Fruit fly (Drosophila melanogaster) whole organism, prepupa: ENCODE results near the gene Mink.

Experiments
- Blimp-1 ChIP-seq: fragments of 200-800 bp; sonication (Bioruptor generic); optimal IDR thresholded peaks from 3 replicates; lab custom pipeline; 2017; ENCODE audit warnings: missing biosample characterization, missing genetic modification characterization, mild to moderate bottlenecking, moderate library complexity, missing genetic modification reagents
- CG10631 ChIP-seq: fragments of 200-800 bp; sonication (Bioruptor generic); optimal IDR thresholded peaks from 2 replicates; lab custom pipeline; 2016; ENCODE audit warnings: missing biosample characterization, missing genetic modification characterization
- CG10669 ChIP-seq: fragments of 200-800 bp; sonication (Bioruptor generic); optimal IDR thresholded peaks from 3 replicates; lab custom pipeline; 2018; ENCODE audit warnings: missing biosample characterization, mild to moderate bottlenecking, missing genetic modification characterization, moderate library complexity
- CG11762 ChIP-seq: fragments of 200-800 bp; sonication (Bioruptor generic); optimal IDR thresholded peaks from 3 replicates; lab custom pipeline; 2016; ENCODE audit warnings: missing biosample characterization, missing genetic modification characterization; ENCODE audit not compliant: insufficient read depth
- CG15336 ChIP-seq: fragments of 200-800 bp; sonication (Bioruptor generic); IDR thresholded peaks from 2 replicates; pipeline ENCODE4 v1.3.6; 2022; ENCODE audit warnings: missing biosample characterization, missing genetic modification characterization
- CG1621 ChIP-seq: fragments of 200-800 bp; sonication (Bioruptor generic); optimal IDR thresholded peaks from 3 replicates; lab custom pipeline; 2018; ENCODE audit warnings: missing biosample characterization, mild to moderate bottlenecking, missing genetic modification characterization
- CG16779 ChIP-seq: fragments of 200-800 bp; sonication (Bioruptor generic); optimal IDR thresholded peaks from 3 replicates; lab custom pipeline; 2017; ENCODE audit warnings: missing biosample characterization, mild to moderate bottlenecking, missing genetic modification characterization
- CG3032 ChIP-seq: fragments of 200-800 bp; optimal IDR thresholded peaks from 2 replicates; lab custom pipeline; 2019; ENCODE audit warnings: missing biosample characterization, mild to moderate bottlenecking, missing genetic modification characterization, moderate library complexity
- CG31627 ChIP-seq: fragments of 200-800 bp; sonication (Bioruptor generic); optimal IDR thresholded peaks from 3 replicates; lab custom pipeline; 2016; ENCODE audit warnings: missing biosample characterization, missing genetic modification characterization
- CG34406 ChIP-seq: fragments of 200-800 bp; sonication (Bioruptor generic); optimal IDR thresholded peaks from 3 replicates; lab custom pipeline; 2016; ENCODE audit warnings: missing biosample characterization, missing genetic modification characterization
- CG4318 ChIP-seq: fragments of 200-800 bp; sonication (Bioruptor generic); optimal IDR thresholded peaks from 3 replicates; lab custom pipeline; 2017; ENCODE audit warnings: missing biosample characterization, mild to moderate bottlenecking, missing genetic modification characterization
- CG6163 ChIP-seq: fragments of 200-800 bp; sonication (Bioruptor generic); IDR thresholded peaks from 3 replicates; pipeline ENCODE4 v1.3.6; 2022; ENCODE audit warnings: missing biosample characterization, missing genetic modification characterization
- CG6792 ChIP-seq: fragments of 200-800 bp; sonication (Bioruptor generic); optimal IDR thresholded peaks from 3 replicates; lab custom pipeline; 2016; ENCODE audit warnings: missing biosample characterization, missing genetic modification characterization
- CG6808 ChIP-seq: fragments of 200-800 bp; sonication (Bioruptor generic); optimal IDR thresholded peaks from 3 replicates; lab custom pipeline; 2017; ENCODE audit warnings: missing biosample characterization, missing genetic modification characterization, mild to moderate bottlenecking, moderate library complexity, missing genetic modification reagents
- CG6854 ChIP-seq: fragments of 200-800 bp; sonication (Bioruptor generic); optimal IDR thresholded peaks from 2 replicates; lab custom pipeline; 2017; ENCODE audit warnings: missing biosample characterization, mild to moderate bottlenecking, missing genetic modification characterization
- CG7368 ChIP-seq: fragments of 200-800 bp; sonication (Bioruptor generic); optimal IDR thresholded peaks from 3 replicates; lab custom pipeline; 2016; ENCODE audit warnings: missing biosample characterization, missing genetic modification characterization
- CG8119 ChIP-seq: fragments of 200-800 bp; sonication (Bioruptor generic); IDR thresholded peaks from 3 replicates; pipeline ENCODE4 v1.3.6; 2022; ENCODE audit warnings: missing biosample characterization, missing genetic modification characterization
- CG8319 ChIP-seq: fragments of 200-800 bp; sonication (Bioruptor generic); optimal IDR thresholded peaks from 3 replicates; lab custom pipeline; 2016; ENCODE audit warnings: missing biosample characterization, missing genetic modification characterization
- CG8632 ChIP-seq: fragments of 200-800 bp; sonication (Bioruptor generic); optimal IDR thresholded peaks from 3 replicates; lab custom pipeline; 2016; ENCODE audit warnings: missing biosample characterization, missing genetic modification characterization
- CG9139 ChIP-seq: fragments of 200-800 bp; sonication (Bioruptor generic); optimal IDR thresholded peaks from 3 replicates; lab custom pipeline; 2017; ENCODE audit warnings: missing biosample characterization, mild to moderate bottlenecking, missing genetic modification characterization
- Eip75B ChIP-seq: fragments of 200-800 bp; sonication (Bioruptor generic); optimal IDR thresholded peaks from 3 replicates; lab custom pipeline; 2016; ENCODE audit warnings: missing biosample characterization, missing genetic modification characterization
- Eip78C ChIP-seq: fragments of 200-800 bp; sonication (Bioruptor generic); peaks from one replicate; lab custom pipeline; 2016; ENCODE audit warnings: missing biosample characterization, missing genetic modification characterization
- Ets21C ChIP-seq: fragments of 200-800 bp; sonication (Bioruptor generic); optimal IDR thresholded peaks from 3 replicates; lab custom pipeline; 2016; ENCODE audit warnings: missing biosample characterization, missing genetic modification characterization
- Ets96B ChIP-seq: fragments of 200-800 bp; optimal IDR thresholded peaks from 2 replicates; lab custom pipeline; 2019; ENCODE audit warnings: missing biosample characterization, mild to moderate bottlenecking, missing genetic modification characterization, moderate library complexity
- Gug ChIP-seq: fragments of 200-800 bp; sonication (Bioruptor generic); IDR thresholded peaks from 2 replicates; pipeline ENCODE4 v1.3.6; 2022; ENCODE audit warnings: missing biosample characterization, missing genetic modification characterization
- Hr38 ChIP-seq: sonication (Bioruptor generic); optimal IDR thresholded peaks from 2 replicates; lab custom pipeline; 2016; ENCODE audit warnings: missing biosample characterization, missing genetic modification characterization
- Hr39 ChIP-seq: fragments of 200-800 bp; sonication (Bioruptor generic); optimal IDR thresholded peaks from 2 replicates; lab custom pipeline; 2016; ENCODE audit warnings: missing biosample characterization, missing genetic modification characterization
- Hr4 ChIP-seq: fragments of 200-800 bp; sonication (Bioruptor generic); optimal IDR thresholded peaks from 3 replicates; lab custom pipeline; 2016; ENCODE audit warnings: missing biosample characterization, missing genetic modification characterization
- Lpt ChIP-seq: fragments of 200-800 bp; sonication (Bioruptor generic); optimal IDR thresholded peaks from 3 replicates; lab custom pipeline; 2016; ENCODE audit warnings: missing biosample characterization, missing genetic modification characterization
- Met ChIP-seq: fragments of 200-800 bp; sonication (Bioruptor generic); optimal IDR thresholded peaks from 3 replicates; lab custom pipeline; 2016; ENCODE audit warnings: missing biosample characterization, missing genetic modification characterization
- Sox102F ChIP-seq: fragments of 200-800 bp; sonication (Bioruptor generic); optimal IDR thresholded peaks from 2 replicates; lab custom pipeline; 2016; ENCODE audit warnings: missing biosample characterization, mild to moderate bottlenecking, missing genetic modification characterization
- Sox14 ChIP-seq: fragments of 200-800 bp; sonication (Bioruptor generic); optimal IDR thresholded peaks from 3 replicates; lab custom pipeline; 2016; ENCODE audit warnings: missing biosample characterization, missing genetic modification characterization
- Sox15 ChIP-seq: fragments of 200-800 bp; sonication (Bioruptor generic); optimal IDR thresholded peaks from 3 replicates; lab custom pipeline; 2016; ENCODE audit warnings: missing biosample characterization, missing genetic modification characterization
- achi ChIP-seq: fragments of 200-800 bp; sonication (Bioruptor generic); optimal IDR thresholded peaks from 3 replicates; lab custom pipeline; 2016; ENCODE audit warnings: missing biosample characterization, missing genetic modification characterization
- acj6 ChIP-seq: fragments of 200-800 bp; sonication (Bioruptor generic); optimal IDR thresholded peaks from 3 replicates; lab custom pipeline; 2016; ENCODE audit warnings: missing biosample characterization, missing genetic modification characterization
- cyc ChIP-seq: fragments of 200-800 bp; sonication (Bioruptor generic); optimal IDR thresholded peaks from 3 replicates; lab custom pipeline; 2016; ENCODE audit warnings: missing biosample characterization, missing genetic modification characterization
- dac ChIP-seq: fragments of 200-800 bp; sonication (Bioruptor generic); optimal IDR thresholded peaks from 2 replicates; lab custom pipeline; 2017; ENCODE audit warnings: missing biosample characterization, mild to moderate bottlenecking, missing genetic modification characterization
- dsx ChIP-seq: fragments of 200-800 bp; optimal IDR thresholded peaks from 3 replicates; lab custom pipeline; 2019; ENCODE audit warnings: missing biosample characterization, mild to moderate bottlenecking, missing genetic modification characterization, moderate library complexity; ENCODE audit not compliant: poor library complexity, severe bottlenecking
- esn ChIP-seq: fragments of 200-800 bp; sonication (Bioruptor generic); optimal IDR thresholded peaks from 2 replicates; lab custom pipeline; 2016; ENCODE audit warnings: missing biosample characterization, mild to moderate bottlenecking, missing genetic modification characterization, moderate library complexity
- fd59A ChIP-seq: fragments of 200-800 bp; sonication (Bioruptor generic); optimal IDR thresholded peaks from 2 replicates; lab custom pipeline; 2017; ENCODE audit warnings: missing biosample characterization, mild to moderate bottlenecking, missing genetic modification characterization, missing genetic modification reagents
- fd85E ChIP-seq: fragments of 200-800 bp; sonication (Bioruptor generic); optimal IDR thresholded peaks from 3 replicates; lab custom pipeline; 2016; ENCODE audit warnings: missing biosample characterization, missing genetic modification characterization
- fkh ChIP-seq: fragments of 200-800 bp; sonication (Bioruptor generic); optimal IDR thresholded peaks from 3 replicates; lab custom pipeline; 2017; ENCODE audit warnings: missing biosample characterization, mild to moderate bottlenecking, missing genetic modification characterization, moderate library complexity
- lz ChIP-seq: fragments of 200-800 bp; sonication (Bioruptor generic); optimal IDR thresholded peaks from 3 replicates; lab custom pipeline; 2016; ENCODE audit warnings: missing biosample characterization, missing genetic modification characterization
- net ChIP-seq: fragments of 200-800 bp; sonication (Bioruptor generic); optimal IDR thresholded peaks from 3 replicates; lab custom pipeline; 2016; ENCODE audit warnings: missing biosample characterization, missing genetic modification characterization
- pdm3 ChIP-seq: fragments of 200-800 bp; sonication (Bioruptor generic); optimal IDR thresholded peaks from 3 replicates; lab custom pipeline; 2016; ENCODE audit warnings: missing biosample characterization, missing genetic modification characterization
- salr ChIP-seq, 2 experiments: fragments of 200-800 bp; sonication (Bioruptor generic); optimal IDR thresholded peaks; 3 replicates each; lab custom pipeline; 2016 to 2018; ENCODE audit warnings: missing biosample characterization in 2 of 2, missing genetic modification characterization in 2 of 2, mild to moderate bottlenecking in 1 of 2
- spab ChIP-seq: fragments of 200-800 bp; sonication (Bioruptor generic); optimal IDR thresholded peaks from 2 replicates; lab custom pipeline; 2017; ENCODE audit warnings: missing biosample characterization, mild to moderate bottlenecking, missing genetic modification characterization, missing genetic modification reagents
- svp ChIP-seq: fragments of 200-800 bp; sonication (Bioruptor generic); peaks from one replicate; lab custom pipeline; 2016; ENCODE audit warnings: missing biosample characterization, missing genetic modification characterization
- topi ChIP-seq: fragments of 200-800 bp; sonication (Bioruptor generic); optimal IDR thresholded peaks from 3 replicates; lab custom pipeline; 2016; ENCODE audit warnings: missing biosample characterization, missing genetic modification characterization

Gene Mink

dm6 chr3R:24962470-24962869 lies 40.2 kb downstream of the Mink start (continued):
- peak; percentile 57 for TF ChIP-seq Sox102F
- TF ChIP-seq CG6854 (GFP tag; lab: Kevin White, UChicago), result no peak
- no peak for TF ChIP-seq CG8319 (GFP tag; lab: Kevin White, UChicago)
- peak; percentile 59 for TF ChIP-seq cyc (GFP tag; lab: Kevin White, UChicago)
- peak; percentile 22 for TF ChIP-seq Sox14 (GFP tag; lab: Kevin White, UChicago)
- TF ChIP-seq CG4318 (GFP tag; lab: Kevin White, UChicago), result no peak
- TF ChIP-seq Eip75B (GFP tag; lab: Kevin White, UChicago), result no peak
- peak; percentile 34 for TF ChIP-seq CG6792 (GFP tag; lab: Kevin White, UChicago)
- TF ChIP-seq CG9139 (GFP tag; lab: Kevin White, UChicago), result no peak
- no peak for TF ChIP-seq Lpt (GFP tag; lab: Kevin White, UChicago)
- TF ChIP-seq dsx, result no peak
- peak; percentile 45 for TF ChIP-seq lz (GFP tag; lab: Kevin White, UChicago)
- 0 out of 3 replicates have a peak, but pooled peaks have one; percentile 37 for TF ChIP-seq CG6163 (GFP tag; lab: Robert Waterston, UW)
- no peak for TF ChIP-seq fd59A
- TF ChIP-seq Hr38, result no peak
- TF ChIP-seq Met (GFP tag; lab: Kevin White, UChicago), result peak; percentile 70

dm6 chr3R:24965403-24965802 lies 43.1 kb downstream of the Mink start:
- TF ChIP-seq lz (GFP tag; lab: Kevin White, UChicago) (peak; percentile 6), salr (GFP tag; optimal IDR thresholded peaks at IDR 0.05; lab: Kevin White, UChicago) (peak; percentile 1 to 49), topi (peak; percentile 34), CG7368 (GFP tag; lab: Kevin White, UChicago) (no peak), net (GFP tag; lab: Kevin White, UChicago) (no peak), achi (GFP tag; lab: Kevin White, UChicago) (peak; percentile 7), pdm3 (GFP tag; lab: Kevin White, UChicago) (no peak), CG16779 (tag; lab: Kevin White, UChicago) (no peak), Blimp-1 (GFP tag; lab: Kevin White, UChicago) (no peak), acj6 (GFP tag; lab: Kevin White, UChicago) (peak; percentile 34), Sox102F (peak; percentile 16), spab (GFP tag; lab: Kevin White, UChicago) (no peak), CG10669 (GFP tag; lab: Kevin White, UChicago) (no peak), CG6854 (GFP tag; lab: Kevin White, UChicago) (no peak), fkh (GFP tag; lab: Kevin White, UChicago) (no peak), CG9139 (GFP tag; lab: Kevin White, UChicago) (no peak), Sox14 (GFP tag; lab: Kevin White, UChicago) (peak; percentile 31), CG31627 (GFP tag; lab: Kevin White, UChicago) (peak; percentile 38), Ets21C (GFP tag; lab: Kevin White, UChicago) (no peak), dac (GFP tag; lab: Kevin White, UChicago) (no peak), Hr39 (GFP tag; lab: Kevin White, UChicago) (peak; percentile 46), Eip75B (GFP tag; lab: Kevin White, UChicago) (peak; percentile 17), Sox15 (GFP tag; lab: Kevin White, UChicago) (no peak), CG1621 (tag; lab: Kevin White, UChicago) (no peak), CG6792 (GFP tag; lab: Kevin White, UChicago) (no peak), CG4318 (GFP tag; lab: Kevin White, UChicago) (no peak), CG10631 (GFP tag; lab: Kevin White, UChicago) (peak; percentile 37), Gug (GFP tag; lab: Robert Waterston, UW) (no peak), Lpt (GFP tag; lab: Kevin White, UChicago) (no peak), CG34406 (GFP tag; lab: Kevin White, UChicago) (no peak), CG15336 (GFP tag; lab: Robert Waterston, UW) (no peak), CG6163 (GFP tag; lab: Robert Waterston, UW) (0 out of 3 replicates have a peak, but pooled peaks have one; percentile 13), Ets96B (tag; lab: Kevin White, UChicago) (no peak), CG8119 (GFP tag; lab: Robert Waterston, UW) (no peak), fd85E (GFP tag; lab: Kevin White, UChicago) (no peak), esn (GFP tag; lab: Kevin White, UChicago) (peak; percentile 58), Hr4 (GFP tag; lab: Kevin White, UChicago) (no peak), CG6808 (GFP tag; lab: Kevin White, UChicago) (no peak), CG3032 (tag; lab: Kevin White, UChicago) (no peak), dsx (no peak), CG8632 (GFP tag; lab: Kevin White, UChicago) (no peak), CG11762 (GFP tag; lab: Kevin White, UChicago) (no peak), Eip78C (peak; percentile 81), CG8319 (GFP tag; lab: Kevin White, UChicago) (no peak), svp (GFP tag; lab: Kevin White, UChicago) (peak; percentile 67)
